Worm (Caenorhabditis elegans) whole organism, L2 larva: ENCODE measurements around the gene ver-1.

Experiments
- F13H6.1 ChIP-seq: sonication (generic microtip); optimal IDR thresholded peaks from 2 replicates; lab custom pipeline; 2016; ENCODE audit warnings: missing genetic modification characterization, missing compliant biosample characterization
- ama-1 ChIP-seq: fragments of 150-350 bp; optimal IDR thresholded peaks from 2 replicates; lab custom pipeline; 2018; ENCODE audit warnings: inconsistent platforms
- ceh-16 ChIP-seq: fragments of 150-350 bp; optimal IDR thresholded peaks from 2 replicates; lab custom pipeline; 2014; ENCODE audit warnings: missing biosample characterization, missing genetic modification characterization
- fos-1 ChIP-seq: fragments of 150-350 bp; optimal IDR thresholded peaks from 2 replicates; lab custom pipeline; 2014; ENCODE audit warnings: missing biosample characterization, missing genetic modification characterization
- lin-13 ChIP-seq: fragments of 150-350 bp; optimal IDR thresholded peaks from 2 replicates; lab custom pipeline; 2014; ENCODE audit warnings: missing biosample characterization, missing genetic modification reagents, missing genetic modification characterization
- nhr-11 ChIP-seq: fragments of 150-350 bp; optimal IDR thresholded peaks from 2 replicates; lab custom pipeline; 2014; ENCODE audit warnings: missing biosample characterization, missing genetic modification characterization
- nhr-77 ChIP-seq: fragments of 150-350 bp; optimal IDR thresholded peaks from 2 replicates; lab custom pipeline; 2014; ENCODE audit warnings: missing biosample characterization, missing genetic modification characterization
- sem-4 ChIP-seq: fragments of 150-350 bp; optimal IDR thresholded peaks from 2 replicates; lab custom pipeline; 2014; ENCODE audit warnings: missing biosample characterization, missing genetic modification reagents, missing genetic modification characterization
- snpc-4 ChIP-seq: fragments of 150-350 bp; optimal IDR thresholded peaks from 2 replicates; lab custom pipeline; 2014; ENCODE audit warnings: missing biosample characterization, missing genetic modification characterization
- ztf-11 ChIP-seq: sonication (generic microtip); optimal IDR thresholded peaks from 2 replicates; lab custom pipeline; 2017; ENCODE audit warnings: missing biosample characterization, missing genetic modification characterization

ce11 chrIII:184335-184734, 27.7 kb downstream of the ver-1 start:
- TF ChIP-seq F13H6.1 (tag; lab: Kevin White, UChicago) = no peak
- no peak for TF ChIP-seq nhr-77 (tag; lab: Kevin White, UChicago)
- no peak for TF ChIP-seq nhr-11 (tag; lab: Kevin White, UChicago)
- TF ChIP-seq ama-1 (lab: Kevin White, UChicago) = no peak
- no peak for TF ChIP-seq fos-1 (tag; lab: Kevin White, UChicago)
- no peak for TF ChIP-seq ceh-16
- no peak for TF ChIP-seq ztf-11
- no peak for TF ChIP-seq sem-4 (tag; lab: Kevin White, UChicago)
- no peak for TF ChIP-seq lin-13 (GFP tag; lab: Kevin White, UChicago)
- no peak for TF ChIP-seq snpc-4 (tag; lab: Kevin White, UChicago)
